Worm (Caenorhabditis elegans): Measurements from ENCODE around the gene T20D4.15.

ce11 chrV:3376973-3377372 lies 17.6 kb downstream of the T20D4.15 start, which contains the start of gene srbc-2:
- TF ChIP-seq ama-1 (optimal IDR thresholded peaks at IDR 0.05) (no peak), lin-13 (GFP tag; optimal IDR thresholded peaks at IDR 0.05) (no peak)

Measured in whole organism, L2 larva.